Worm (Caenorhabditis elegans): ENCODE data around the gene ccdc-47.

DNA sequence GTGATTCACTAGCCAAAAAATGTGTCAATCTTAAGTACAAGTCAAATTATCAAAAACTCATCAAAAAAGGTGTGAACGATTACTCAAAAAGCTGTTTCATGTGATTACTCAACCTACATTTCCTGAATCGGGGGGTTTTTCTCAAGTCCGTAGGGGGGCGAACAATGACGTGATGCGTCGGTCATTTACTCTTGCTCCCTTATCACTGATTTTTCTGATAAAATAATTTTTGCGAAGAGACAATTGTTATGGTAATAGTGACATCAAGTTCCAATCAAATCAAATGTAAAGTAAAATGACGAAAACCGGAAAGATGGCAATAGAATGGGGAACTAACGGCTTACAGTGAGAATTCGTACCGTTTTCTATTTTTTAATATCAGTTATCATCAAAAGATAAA lies 22.8 kb upstream of the ccdc-47 start:
- TF ChIP-seq ZK546.5 (tag; optimal IDR thresholded peaks at IDR 0.05): no peak
- TF ChIP-seq nhr-10 (tag; optimal IDR thresholded peaks at IDR 0.05): no peak
- no peak for TF ChIP-seq nhr-12 (tag; optimal IDR thresholded peaks at IDR 0.05)
- TF ChIP-seq lin-13 (GFP tag; optimal IDR thresholded peaks at IDR 0.05): no peak
- TF ChIP-seq nhr-237 (tag; optimal IDR thresholded peaks at IDR 0.05): no peak
